Worm (Caenorhabditis elegans) whole organism, late embryonic: Measurements from ENCODE around the gene syg-2.
A peak's percentile ranks its signal among the peaks of the same experiment; 100 is the strongest.

Experiments
- C38D4.7 ChIP-seq: fragments of 200-800 bp; sonication (Bioruptor generic); optimal IDR thresholded peaks from 2 replicates; lab custom pipeline; 2018; ENCODE audit warnings: mild to moderate bottlenecking, missing genetic modification characterization, moderate library complexity, missing compliant biosample characterization
- F13H6.1 ChIP-seq: sonication (generic microtip); optimal IDR thresholded peaks from 2 replicates; lab custom pipeline; 2016; ENCODE audit warnings: missing genetic modification characterization, missing compliant biosample characterization
- K02D7.2 ChIP-seq: sonication (generic microtip); optimal IDR thresholded peaks from 2 replicates; lab custom pipeline; 2017; ENCODE audit warnings: mild to moderate bottlenecking, missing genetic modification characterization, missing compliant biosample characterization
- K09A11.1 ChIP-seq: sonication (generic microtip); optimal IDR thresholded peaks from 2 replicates; lab custom pipeline; 2017; ENCODE audit warnings: antibody characterized with exemption, mild to moderate bottlenecking, missing genetic modification characterization, missing compliant biosample characterization; ENCODE audit not compliant: insufficient read depth
- T23F11.4 ChIP-seq: fragments of 200-800 bp; sonication (Bioruptor generic); optimal IDR thresholded peaks from 2 replicates; lab custom pipeline; 2018; ENCODE audit warnings: mild to moderate bottlenecking, missing genetic modification characterization, missing compliant biosample characterization
- Y22D7AL.16 ChIP-seq: sonication (generic microtip); optimal IDR thresholded peaks from 2 replicates; lab custom pipeline; 2016; ENCODE audit warnings: missing genetic modification characterization, missing compliant biosample characterization
- ceh-19 ChIP-seq: fragments of 200-800 bp; sonication (Bioruptor generic); optimal IDR thresholded peaks from 2 replicates; lab custom pipeline; 2018; ENCODE audit warnings: mild to moderate bottlenecking, missing genetic modification characterization, missing compliant biosample characterization
- ceh-30 ChIP-seq: fragments of 150-350 bp; optimal IDR thresholded peaks from 2 replicates; lab custom pipeline; 2014; ENCODE audit warnings: missing biosample characterization, missing genetic modification characterization
- ceh-31 ChIP-seq: sonication (generic microtip); optimal IDR thresholded peaks from 2 replicates; lab custom pipeline; 2016; ENCODE audit warnings: missing genetic modification characterization, missing compliant biosample characterization
- ceh-6 ChIP-seq: fragments of 200-800 bp; sonication (Bioruptor generic); optimal IDR thresholded peaks from 2 replicates; lab custom pipeline; 2018; ENCODE audit warnings: mild to moderate bottlenecking, missing genetic modification characterization, missing compliant biosample characterization
- ceh-9 ChIP-seq: sonication (generic microtip); optimal IDR thresholded peaks from 2 replicates; lab custom pipeline; 2016; ENCODE audit warnings: mild to moderate bottlenecking, missing genetic modification characterization, inconsistent platforms, missing compliant biosample characterization
- che-1 ChIP-seq: sonication (generic microtip); optimal IDR thresholded peaks from 2 replicates; lab custom pipeline; 2016; ENCODE audit warnings: mild to moderate bottlenecking, missing genetic modification characterization, missing compliant biosample characterization
- elt-2 ChIP-seq: sonication (generic microtip); optimal IDR thresholded peaks from 2 replicates; lab custom pipeline; 2016; ENCODE audit warnings: missing genetic modification reagents, missing genetic modification characterization, missing compliant biosample characterization
- elt-4 ChIP-seq: sonication (generic microtip); optimal IDR thresholded peaks from 2 replicates; lab custom pipeline; 2016; ENCODE audit warnings: missing genetic modification characterization, missing compliant biosample characterization
- ets-4 ChIP-seq: sonication (generic microtip); optimal IDR thresholded peaks from 2 replicates; lab custom pipeline; 2016; ENCODE audit warnings: missing genetic modification characterization, missing compliant biosample characterization
- fax-1 ChIP-seq: sonication (generic microtip); optimal IDR thresholded peaks from 2 replicates; lab custom pipeline; 2016; ENCODE audit warnings: missing genotype, missing genetic modification characterization, missing compliant biosample characterization
- fkh-10 ChIP-seq: fragments of 150-350 bp; optimal IDR thresholded peaks from 2 replicates; lab custom pipeline; 2014; ENCODE audit warnings: missing biosample characterization, missing genetic modification reagents, missing genetic modification characterization
- fkh-6 ChIP-seq: sonication (generic microtip); optimal IDR thresholded peaks from 2 replicates; lab custom pipeline; 2016; ENCODE audit warnings: missing genetic modification characterization, missing compliant biosample characterization
- gmeb-2 ChIP-seq: sonication (generic microtip); optimal IDR thresholded peaks from 2 replicates; lab custom pipeline; 2016; ENCODE audit warnings: missing genetic modification characterization, inconsistent platforms, missing compliant biosample characterization
- hlh-13 ChIP-seq: fragments of 200-800 bp; sonication (Bioruptor generic); optimal IDR thresholded peaks from 2 replicates; lab custom pipeline; 2018; ENCODE audit warnings: mild to moderate bottlenecking, missing genetic modification characterization, missing compliant biosample characterization
- hlh-15 ChIP-seq: sonication (generic microtip); optimal IDR thresholded peaks from 2 replicates; lab custom pipeline; 2016; ENCODE audit warnings: missing genetic modification characterization, missing compliant biosample characterization
- hlh-30 ChIP-seq: sonication (generic microtip); optimal IDR thresholded peaks from 2 replicates; lab custom pipeline; 2017; ENCODE audit warnings: antibody characterized with exemption, missing genetic modification characterization, missing compliant biosample characterization; ENCODE audit not compliant: insufficient read depth
- hlh-6 ChIP-seq: sonication (generic microtip); optimal IDR thresholded peaks from 2 replicates; lab custom pipeline; 2016; ENCODE audit warnings: missing genotype, missing genetic modification characterization, missing compliant biosample characterization
- lim-6 ChIP-seq: sonication (generic microtip); optimal IDR thresholded peaks from 2 replicates; lab custom pipeline; 2016; ENCODE audit warnings: missing genetic modification characterization, missing compliant biosample characterization
- lin-11 ChIP-seq: fragments of 200-800 bp; sonication (Bioruptor generic); optimal IDR thresholded peaks from 2 replicates; lab custom pipeline; 2018; ENCODE audit warnings: mild to moderate bottlenecking, missing genetic modification characterization, missing compliant biosample characterization
- madf-2 ChIP-seq: sonication (generic microtip); optimal IDR thresholded peaks from 2 replicates; lab custom pipeline; 2017; ENCODE audit warnings: missing genetic modification characterization, missing compliant biosample characterization
- mec-3 ChIP-seq: sonication (generic microtip); optimal IDR thresholded peaks from 2 replicates; lab custom pipeline; 2016; ENCODE audit warnings: borderline replicate concordance, missing genetic modification characterization, missing compliant biosample characterization
- nfya-1 ChIP-seq: sonication (generic microtip); optimal IDR thresholded peaks from 2 replicates; lab custom pipeline; 2017; ENCODE audit warnings: missing genetic modification characterization, mild to moderate bottlenecking, missing compliant biosample characterization, antibody characterized with exemption, moderate library complexity
- nhr-11 ChIP-seq: fragments of 150-350 bp; optimal IDR thresholded peaks from 2 replicates; lab custom pipeline; 2014; ENCODE audit warnings: missing biosample characterization, missing genetic modification characterization
- npax-4 ChIP-seq: sonication (generic microtip); optimal IDR thresholded peaks from 2 replicates; lab custom pipeline; 2016; ENCODE audit warnings: missing genetic modification characterization, missing compliant biosample characterization
- pax-1 ChIP-seq: fragments of 150-350 bp; optimal IDR thresholded peaks from 2 replicates; lab custom pipeline; 2014; ENCODE audit warnings: missing biosample characterization, missing genetic modification characterization
- pha-2 ChIP-seq: sonication (generic microtip); optimal IDR thresholded peaks from 2 replicates; lab custom pipeline; 2017; ENCODE audit warnings: mild to moderate bottlenecking, missing genetic modification characterization, missing compliant biosample characterization
- pha-4 ChIP-seq: fragments of 150-350 bp; optimal IDR thresholded peaks from 2 replicates; lab custom pipeline; 2018; ENCODE audit warnings: missing biosample characterization, missing genetic modification reagents, missing genetic modification characterization
- pqm-1 ChIP-seq: sonication (generic microtip); optimal IDR thresholded peaks from 2 replicates; lab custom pipeline; 2016; ENCODE audit warnings: missing genetic modification characterization, missing compliant biosample characterization
- pros-1 ChIP-seq: fragments of 150-350 bp; optimal IDR thresholded peaks from 2 replicates; lab custom pipeline; 2014; ENCODE audit warnings: missing biosample characterization, missing genetic modification reagents, missing genetic modification characterization
- ref-2 ChIP-seq: sonication (generic microtip); optimal IDR thresholded peaks from 2 replicates; lab custom pipeline; 2016; ENCODE audit warnings: missing genetic modification characterization, missing compliant biosample characterization
- sox-4 ChIP-seq: sonication (generic microtip); optimal IDR thresholded peaks from 2 replicates; lab custom pipeline; 2017; ENCODE audit warnings: mild to moderate bottlenecking, missing genetic modification characterization, inconsistent platforms, missing compliant biosample characterization
- syd-9 ChIP-seq: sonication (generic microtip); optimal IDR thresholded peaks from 2 replicates; lab custom pipeline; 2016; ENCODE audit warnings: mild to moderate bottlenecking, missing genetic modification characterization, moderate library complexity, missing compliant biosample characterization
- tbx-2 ChIP-seq: sonication (generic microtip); optimal IDR thresholded peaks from 2 replicates; lab custom pipeline; 2016; ENCODE audit warnings: missing genetic modification characterization, missing compliant biosample characterization
- unc-3 ChIP-seq, 2 experiments: fragments of 200-800 bp in 1 of 2; sonication (Bioruptor generic) in 1 of 2; sonication (generic microtip) in 1 of 2; conservative IDR thresholded peaks in 1 of 2; optimal IDR thresholded peaks in 1 of 2; 2 replicates each; pipeline versions ENCODE4 v1.3.6 to Lab custom; 2016 to 2022; ENCODE audit warnings: missing compliant biosample characterization in 2 of 2, missing genetic modification characterization in 2 of 2, missing genetic modification reagents in 1 of 2
- unc-42 ChIP-seq: sonication (generic microtip); optimal IDR thresholded peaks from 2 replicates; lab custom pipeline; 2016; ENCODE audit warnings: missing genotype, missing genetic modification characterization, missing compliant biosample characterization
- unc-55 ChIP-seq: sonication (generic microtip); optimal IDR thresholded peaks from 2 replicates; lab custom pipeline; 2017; ENCODE audit warnings: missing biosample characterization, missing genetic modification reagents, missing genetic modification characterization
- unc-86 ChIP-seq: sonication (generic microtip); optimal IDR thresholded peaks from 2 replicates; lab custom pipeline; 2016; ENCODE audit warnings: missing genetic modification characterization, missing compliant biosample characterization
- ztf-16 ChIP-seq: sonication (generic microtip); optimal IDR thresholded peaks from 2 replicates; lab custom pipeline; 2017; ENCODE audit warnings: missing genetic modification characterization, missing compliant biosample characterization

The syg-2 gene

ce11 chrX:14621207-14621606, 33.6 kb upstream of the syg-2 start:
- no peak for TF ChIP-seq sox-4 (tag; lab: Kevin White, UChicago)
- TF ChIP-seq ceh-19, result no peak
- no peak for TF ChIP-seq pax-1 (tag; lab: Kevin White, UChicago)
- no peak for TF ChIP-seq hlh-30 (tag; lab: Kevin White, UChicago)
- TF ChIP-seq lin-11 (tag; lab: Kevin White, UChicago), result no peak
- TF ChIP-seq pqm-1 (tag; lab: Kevin White, UChicago), result no peak
- TF ChIP-seq npax-4 (tag; lab: Kevin White, UChicago), result no peak
- no peak for TF ChIP-seq ceh-9 (tag; lab: Kevin White, UChicago)
- no peak for TF ChIP-seq K09A11.1 (tag; lab: Kevin White, UChicago)
- TF ChIP-seq pha-4, result no peak
- TF ChIP-seq F13H6.1 (tag; lab: Kevin White, UChicago), result no peak
- no peak for TF ChIP-seq pha-2 (tag; lab: Kevin White, UChicago)
- TF ChIP-seq hlh-15 (tag; lab: Kevin White, UChicago), result no peak
- TF ChIP-seq lim-6, result no peak
- TF ChIP-seq unc-3 (GFP tag; conservative IDR thresholded peaks at IDR 0.05; lab: Robert Waterston, UW), result no peak
- no peak for TF ChIP-seq unc-3 (tag; optimal IDR thresholded peaks at IDR 0.05; lab: Kevin White, UChicago)
- TF ChIP-seq T23F11.4 (GFP tag; lab: Kevin White, UChicago), result no peak
- no peak for TF ChIP-seq ets-4
- no peak for TF ChIP-seq ceh-30 (tag; lab: Kevin White, UChicago)
- TF ChIP-seq pros-1, result no peak

DNA sequence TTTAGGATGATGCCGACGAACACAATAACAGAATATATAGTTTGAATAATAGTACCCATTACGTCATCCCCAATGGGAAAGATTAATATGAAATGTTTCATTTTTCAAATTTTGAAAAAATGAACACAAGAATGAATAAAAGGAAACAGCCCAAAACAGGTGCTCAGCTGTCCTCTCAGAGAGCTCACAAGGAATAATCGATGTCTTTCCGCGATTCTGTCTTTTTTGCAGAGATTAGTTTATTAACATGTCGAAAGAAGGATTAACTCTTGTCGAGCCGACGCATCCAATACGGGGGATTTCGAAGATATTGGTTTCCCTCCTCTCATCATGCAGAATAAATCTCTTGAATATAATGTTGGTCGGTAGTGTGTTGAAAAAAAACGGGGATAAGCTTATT, 26.0 kb upstream of the syg-2 start, which contains the start of gene F54E4.2:
Gene F54E4.2 (minus strand): TSS at position 101 of the 400 bp plus-strand sequence.
- no peak for TF ChIP-seq madf-2
- TF ChIP-seq hlh-13 (GFP tag; lab: Kevin White, UChicago), result no peak
- no peak for TF ChIP-seq K02D7.2 (tag; lab: Kevin White, UChicago)
- TF ChIP-seq che-1 (tag; lab: Kevin White, UChicago), result no peak
- TF ChIP-seq unc-86, result no peak
- TF ChIP-seq ztf-16 (tag; lab: Kevin White, UChicago), result no peak
- TF ChIP-seq elt-4 (tag; lab: Kevin White, UChicago), result no peak

DNA sequence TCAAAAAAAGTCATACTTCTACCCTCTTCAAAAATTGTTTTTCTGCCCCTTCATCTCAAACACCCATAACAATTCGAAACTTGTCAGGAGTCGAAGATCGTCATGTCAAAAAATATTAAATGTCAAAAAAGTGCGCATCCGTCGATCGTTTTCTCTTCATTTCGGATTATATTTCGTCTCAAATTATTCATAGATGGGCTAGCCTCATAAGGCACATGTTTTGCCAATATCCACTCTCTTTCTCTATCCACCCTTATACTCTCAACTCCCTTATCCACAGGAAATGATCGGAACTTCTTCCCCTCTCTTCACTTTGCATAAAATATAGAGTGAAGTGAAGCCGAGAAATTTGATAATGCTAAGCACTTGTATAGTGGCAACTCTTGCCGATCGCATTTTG, 21.1 kb upstream of the syg-2 start:
- TF ChIP-seq unc-42, result peak; percentile 47
- no peak for TF ChIP-seq gmeb-2 (tag; lab: Kevin White, UChicago)

ce11 chrX:14636157-14636556, 18.6 kb upstream of the syg-2 start, which contains the start of gene F54E4.3:
Gene F54E4.3, minus strand, starts transcription at chrX:14636421.
- no peak for TF ChIP-seq unc-86
- no peak for TF ChIP-seq tbx-2
- TF ChIP-seq K09A11.1 (tag; lab: Kevin White, UChicago), result no peak
- no peak for TF ChIP-seq hlh-6 (tag; lab: Kevin White, UChicago)
- TF ChIP-seq mec-3 (tag; lab: Kevin White, UChicago), result no peak
- no peak for TF ChIP-seq fkh-10 (GFP tag; lab: Kevin White, UChicago)
- no peak for TF ChIP-seq sox-4 (tag; lab: Kevin White, UChicago)
- no peak for TF ChIP-seq ceh-31 (tag; lab: Kevin White, UChicago)
- no peak for TF ChIP-seq fkh-6 (tag; lab: Kevin White, UChicago)
- no peak for TF ChIP-seq elt-2 (tag; lab: Kevin White, UChicago)
- TF ChIP-seq, all 69 proteins: peak for 0

DNA sequence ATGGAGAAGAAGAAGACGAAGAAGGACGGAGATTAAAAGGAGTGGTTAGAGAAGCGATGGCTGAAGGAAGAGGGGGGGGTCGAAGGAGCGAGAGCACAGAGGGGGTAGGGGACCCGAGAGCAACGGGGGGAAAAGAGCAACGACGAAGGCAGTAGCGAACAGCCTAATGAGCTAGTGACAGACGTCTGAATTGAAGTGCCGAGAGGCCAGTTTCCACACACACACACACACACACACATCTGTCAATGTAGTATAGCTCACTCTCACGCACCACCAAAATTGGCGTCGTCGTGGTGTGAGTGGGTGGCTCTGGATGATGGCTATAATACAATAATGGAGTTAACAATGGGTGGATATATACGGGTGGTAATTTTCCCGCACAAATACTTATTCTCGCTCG, 18.1 kb upstream of the syg-2 start:
- peak; percentile 1 for TF ChIP-seq madf-2
- TF ChIP-seq pros-1, result peak; percentile 25
- TF ChIP-seq ceh-6 (GFP tag; lab: Kevin White, UChicago), result peak; percentile 9
- TF ChIP-seq fax-1, result no peak
- TF ChIP-seq C38D4.7, result peak; percentile 3
- no peak for TF ChIP-seq sox-4 (tag; lab: Kevin White, UChicago)
- no peak for TF ChIP-seq syd-9 (tag; lab: Kevin White, UChicago)
- peak; percentile 98 for TF ChIP-seq unc-42
- no peak for TF ChIP-seq Y22D7AL.16
- no peak for TF ChIP-seq ref-2 (tag; lab: Kevin White, UChicago)
- no peak for TF ChIP-seq hlh-30 (tag; lab: Kevin White, UChicago)
- TF ChIP-seq lim-6, result no peak
- peak; percentile 44 for TF ChIP-seq ceh-31 (tag; lab: Kevin White, UChicago)
- TF ChIP-seq elt-2 (tag; lab: Kevin White, UChicago), result no peak
- TF ChIP-seq mec-3 (tag; lab: Kevin White, UChicago), result no peak
- TF ChIP-seq nfya-1, result peak; percentile 19
- peak; percentile 60 for TF ChIP-seq unc-55 (GFP tag; lab: Kevin White, UChicago)
- peak; percentile 46 for TF ChIP-seq ceh-19
- no peak for TF ChIP-seq pha-2 (tag; lab: Kevin White, UChicago)
- TF ChIP-seq nhr-11 (tag; lab: Kevin White, UChicago), result no peak
